Worm (Caenorhabditis elegans) whole organism, mixed stage, embryonic: ENCODE results near the gene col-87.

Experiments
- M03D4.4 ChIP-seq: sonication (generic microtip); optimal IDR thresholded peaks from 2 replicates; lab custom pipeline; 2017; ENCODE audit warnings: mild to moderate bottlenecking, missing genetic modification characterization, missing compliant biosample characterization
- bed-3 ChIP-seq: fragments of 200-800 bp; sonication (Bioruptor generic); optimal IDR thresholded peaks from 3 replicates; lab custom pipeline; 2018; ENCODE audit warnings: mild to moderate bottlenecking, missing genetic modification characterization, moderate library complexity, missing compliant biosample characterization
- blmp-1 ChIP-seq: fragments of 150-350 bp; optimal IDR thresholded peaks from 2 replicates; lab custom pipeline; 2014; ENCODE audit warnings: missing biosample characterization, missing genetic modification characterization
- ceh-43 ChIP-seq: fragments of 200-800 bp; sonication (Bioruptor generic); optimal IDR thresholded peaks from 2 replicates; lab custom pipeline; 2018; ENCODE audit warnings: mild to moderate bottlenecking, missing genetic modification characterization, moderate library complexity, missing compliant biosample characterization
- ces-1 ChIP-seq: fragments of 150-350 bp; optimal IDR thresholded peaks from 2 replicates; lab custom pipeline; 2014; ENCODE audit warnings: missing biosample characterization, missing genetic modification reagents, missing genetic modification characterization
- cnd-1 ChIP-seq: fragments of 200-800 bp; sonication (Bioruptor generic); optimal IDR thresholded peaks from 2 replicates; lab custom pipeline; 2018; ENCODE audit warnings: mild to moderate bottlenecking, missing genetic modification characterization, missing compliant biosample characterization
- drap-1 ChIP-seq: fragments of 200-800 bp; sonication (Bioruptor generic); optimal IDR thresholded peaks from 3 replicates; lab custom pipeline; 2018; ENCODE audit warnings: mild to moderate bottlenecking, missing genetic modification characterization, missing compliant biosample characterization
- elt-1 ChIP-seq: sonication (generic microtip); optimal IDR thresholded peaks from 2 replicates; lab custom pipeline; 2017; ENCODE audit warnings: missing genetic modification characterization, mild to moderate bottlenecking, missing compliant biosample characterization, antibody characterized with exemption, moderate library complexity, borderline replicate concordance; ENCODE audit not compliant: insufficient read depth
- elt-3 ChIP-seq: fragments of 150-350 bp; optimal IDR thresholded peaks from 2 replicates; lab custom pipeline; 2014; ENCODE audit warnings: missing biosample characterization, missing genetic modification characterization
- flh-1 ChIP-seq: fragments of 200-800 bp; sonication (Bioruptor generic); optimal IDR thresholded peaks from 2 replicates; lab custom pipeline; 2018; ENCODE audit warnings: mild to moderate bottlenecking, missing genetic modification characterization, moderate library complexity, missing compliant biosample characterization
- ham-2 ChIP-seq: fragments of 200-800 bp; sonication (Bioruptor generic); optimal IDR thresholded peaks from 2 replicates; lab custom pipeline; 2018; ENCODE audit warnings: mild to moderate bottlenecking, missing genetic modification characterization, missing compliant biosample characterization
- hlh-1 ChIP-seq: fragments of 150-350 bp; optimal IDR thresholded peaks from 2 replicates; lab custom pipeline; 2014; ENCODE audit warnings: missing biosample characterization, missing genetic modification reagents, missing genetic modification characterization
- lin-32 ChIP-seq: fragments of 200-800 bp; sonication (Bioruptor generic); optimal IDR thresholded peaks from 2 replicates; lab custom pipeline; 2018; ENCODE audit warnings: mild to moderate bottlenecking, missing genetic modification characterization, missing compliant biosample characterization
- lsy-2 ChIP-seq: fragments of 150-350 bp; optimal IDR thresholded peaks from 2 replicates; lab custom pipeline; 2014; ENCODE audit warnings: missing biosample characterization, missing genetic modification characterization
- mep-1 ChIP-seq: fragments of 150-350 bp; optimal IDR thresholded peaks from 2 replicates; lab custom pipeline; 2017; ENCODE audit warnings: missing biosample characterization, missing genetic modification reagents, missing genetic modification characterization, inconsistent platforms
- mls-2 ChIP-seq: sonication (generic microtip); optimal IDR thresholded peaks from 2 replicates; lab custom pipeline; 2016; ENCODE audit warnings: mild to moderate bottlenecking, missing genetic modification characterization, moderate library complexity, missing compliant biosample characterization
- nhr-12 ChIP-seq: fragments of 150-350 bp; optimal IDR thresholded peaks from 2 replicates; lab custom pipeline; 2014; ENCODE audit warnings: missing biosample characterization, missing genetic modification characterization
- nhr-2 ChIP-seq: fragments of 150-350 bp; optimal IDR thresholded peaks from 2 replicates; lab custom pipeline; 2014; ENCODE audit warnings: missing biosample characterization, missing genetic modification characterization
- nhr-28 ChIP-seq: fragments of 150-350 bp; optimal IDR thresholded peaks from 2 replicates; lab custom pipeline; 2014; ENCODE audit warnings: missing biosample characterization, missing genetic modification characterization
- nhr-76 ChIP-seq: sonication (generic microtip); optimal IDR thresholded peaks from 2 replicates; lab custom pipeline; 2017; ENCODE audit warnings: missing biosample characterization, missing genetic modification characterization
- pha-4 ChIP-seq: fragments of 150-350 bp; optimal IDR thresholded peaks from 2 replicates; lab custom pipeline; 2018; ENCODE audit warnings: missing biosample characterization, missing genetic modification reagents, missing genetic modification characterization
- sem-2 ChIP-seq: fragments of 200-800 bp; sonication (Bioruptor generic); optimal IDR thresholded peaks from 2 replicates; lab custom pipeline; 2018; ENCODE audit warnings: mild to moderate bottlenecking, missing genetic modification characterization, missing compliant biosample characterization
- sptf-1 ChIP-seq: sonication (generic microtip); optimal IDR thresholded peaks from 2 replicates; lab custom pipeline; 2017; ENCODE audit warnings: mild to moderate bottlenecking, missing genetic modification characterization, moderate library complexity, missing compliant biosample characterization
- tbx-8 ChIP-seq: fragments of 200-800 bp; sonication (Bioruptor generic); optimal IDR thresholded peaks from 2 replicates; lab custom pipeline; 2018; ENCODE audit warnings: mild to moderate bottlenecking, missing genetic modification characterization, moderate library complexity, missing compliant biosample characterization
- unc-120 ChIP-seq: sonication (generic microtip); optimal IDR thresholded peaks from 2 replicates; lab custom pipeline; 2017; ENCODE audit warnings: missing genetic modification characterization, missing compliant biosample characterization; ENCODE audit not compliant: poor library complexity, severe bottlenecking
- unc-39 ChIP-seq: fragments of 150-350 bp; optimal IDR thresholded peaks from 2 replicates; lab custom pipeline; 2014; ENCODE audit warnings: missing biosample characterization, missing genetic modification characterization
- unc-62 ChIP-seq: fragments of 150-350 bp; optimal IDR thresholded peaks from 2 replicates; lab custom pipeline; 2014; ENCODE audit warnings: missing biosample characterization, missing genetic modification reagents, missing genetic modification characterization
- zip-8 ChIP-seq: fragments of 150-350 bp; optimal IDR thresholded peaks from 2 replicates; lab custom pipeline; 2014; ENCODE audit warnings: missing biosample characterization, missing genetic modification characterization
- ztf-11 ChIP-seq: fragments of 150-350 bp; optimal IDR thresholded peaks from 2 replicates; lab custom pipeline; 2014; ENCODE audit warnings: missing biosample characterization, missing genetic modification characterization

col-87 gene

ce11 chrII:14046491-14046890 is 48.0 kb downstream of the col-87 start:
- TF ChIP-seq hlh-1 (peak; percentile 5), blmp-1 (tag; lab: Kevin White, UChicago) (peak; percentile 33), tbx-8 (GFP tag; lab: Kevin White, UChicago) (no peak)

ce11 chrII:14045934-14046470 is 48.5 kb downstream of the col-87 start:
- TF ChIP-seq pha-4 (tag; lab: Kevin White, UChicago) (no peak), flh-1 (GFP tag; lab: Kevin White, UChicago) (no peak), unc-39 (tag; lab: Kevin White, UChicago) (no peak), lsy-2 (tag; lab: Kevin White, UChicago) (no peak), hlh-1 (no peak), lin-32 (GFP tag; lab: Kevin White, UChicago) (no peak)

ce11 chrII:14045235-14045634 is 49.3 kb downstream of the col-87 start:
- TF ChIP-seq sptf-1 (tag; lab: Kevin White, UChicago) (no peak), M03D4.4 (tag; lab: Kevin White, UChicago) (no peak), unc-120 (tag; lab: Kevin White, UChicago) (no peak), unc-39 (tag; lab: Kevin White, UChicago) (no peak), drap-1 (GFP tag; lab: Kevin White, UChicago) (no peak), hlh-1 (no peak), ceh-43 (GFP tag; lab: Kevin White, UChicago) (no peak), lin-32 (GFP tag; lab: Kevin White, UChicago) (no peak)

- TF ChIP-seq unc-120 (tag; lab: Kevin White, UChicago) (peak; percentile 3), M03D4.4 (tag; lab: Kevin White, UChicago) (no peak), sptf-1 (tag; lab: Kevin White, UChicago) (no peak)
These were observed 50.3 kb downstream of the col-87 start for ce11 chrII:14044199-14044598.

- no peak for TF ChIP-seq tbx-8 (GFP tag; lab: Kevin White, UChicago)
- TF ChIP-seq bed-3 (GFP tag; lab: Kevin White, UChicago): no peak
- no peak for TF ChIP-seq M03D4.4 (tag; lab: Kevin White, UChicago)
- TF ChIP-seq mls-2: peak; percentile 1
- no peak for TF ChIP-seq zip-8 (tag; lab: Kevin White, UChicago)
- no peak for TF ChIP-seq ham-2 (GFP tag; lab: Kevin White, UChicago)
- TF ChIP-seq blmp-1 (tag; lab: Kevin White, UChicago): no peak
- no peak for TF ChIP-seq nhr-28 (tag; lab: Kevin White, UChicago)
- peak; percentile 93 for TF ChIP-seq nhr-2
- TF ChIP-seq lin-32 (GFP tag; lab: Kevin White, UChicago): no peak
- TF ChIP-seq lsy-2 (tag; lab: Kevin White, UChicago): no peak
- peak; percentile 20 for TF ChIP-seq unc-39 (tag; lab: Kevin White, UChicago)
- peak; percentile 24 for TF ChIP-seq cnd-1 (tag; lab: Kevin White, UChicago)
- peak; percentile 67 for TF ChIP-seq elt-1 (tag; lab: Kevin White, UChicago)
- no peak for TF ChIP-seq nhr-12 (tag; lab: Kevin White, UChicago)
- TF ChIP-seq sem-2 (GFP tag; lab: Kevin White, UChicago): no peak
- TF ChIP-seq unc-62: no peak
- no peak for TF ChIP-seq mep-1
- TF ChIP-seq pha-4 (tag; lab: Kevin White, UChicago): peak; percentile 61
- no peak for TF ChIP-seq elt-3 (tag; lab: Kevin White, UChicago)
- no peak for TF ChIP-seq nhr-76 (tag; lab: Kevin White, UChicago)
- peak; percentile 8 for TF ChIP-seq ces-1 (GFP tag; lab: Kevin White, UChicago)
- no peak for TF ChIP-seq ztf-11 (tag; lab: Kevin White, UChicago)
These were observed 51.5 kb downstream of the col-87 start for ce11 chrII:14042836-14043604.
